Worm (Caenorhabditis elegans) whole organism, L4 larva: ENCODE data around the gene F01G10.10.

Experiments used
- F49E8.2 ChIP-seq: sonication (generic microtip); optimal IDR thresholded peaks from 2 replicates; lab custom pipeline; 2016; ENCODE audit warnings: missing compliant biosample characterization, mild to moderate bottlenecking, missing genetic modification characterization, borderline replicate concordance
- ama-1 ChIP-seq: fragments of 150-350 bp; optimal IDR thresholded peaks from 2 replicates; lab custom pipeline; 2014; ENCODE audit warnings: inconsistent platforms, mixed read lengths
- ceh-82 ChIP-seq: sonication (generic microtip); optimal IDR thresholded peaks from 2 replicates; lab custom pipeline; 2017; ENCODE audit warnings: missing biosample characterization, missing genetic modification characterization
- dmd-6 ChIP-seq: fragments of 200-800 bp; sonication (Bioruptor generic); IDR thresholded peaks from 2 replicates; pipeline ENCODE4 v1.3.6; 2022; ENCODE audit warnings: missing genetic modification reagents, missing genetic modification characterization, missing compliant biosample characterization
- fos-1 ChIP-seq: fragments of 150-350 bp; optimal IDR thresholded peaks from 2 replicates; lab custom pipeline; 2014; ENCODE audit warnings: missing biosample characterization, missing genetic modification characterization
- mep-1 ChIP-seq: fragments of 150-350 bp; sonication (generic microtip); optimal IDR thresholded peaks from 3 replicates; lab custom pipeline; 2014; ENCODE audit warnings: missing biosample characterization, missing genetic modification characterization
- nhr-42 ChIP-seq: fragments of 200-800 bp; sonication (Bioruptor generic); IDR thresholded peaks from 2 replicates; pipeline ENCODE4 v1.3.6; 2022; ENCODE audit warnings: missing genetic modification characterization, missing compliant biosample characterization
- sdz-12 ChIP-seq: fragments of 200-800 bp; sonication (Bioruptor generic); optimal IDR thresholded peaks from 2 replicates; lab custom pipeline; 2018; ENCODE audit warnings: mild to moderate bottlenecking, missing genetic modification characterization, missing compliant biosample characterization
- snpc-4 ChIP-seq: fragments of 150-350 bp; optimal IDR thresholded peaks from 2 replicates; lab custom pipeline; 2014; ENCODE audit warnings: missing biosample characterization, missing genetic modification characterization
- unc-130 ChIP-seq: sonication (generic microtip); optimal IDR thresholded peaks from 2 replicates; lab custom pipeline; 2016; ENCODE audit warnings: missing genetic modification reagents, missing genetic modification characterization, missing compliant biosample characterization
- unc-62 ChIP-seq, 3 experiments: fragments of 150-350 bp in 1 of 3; sonication (generic microtip); optimal IDR thresholded peaks in 2 of 3; peaks in 1 of 3; 1 replicate in 1 of 3; 2 replicates in 2 of 3; lab custom pipeline; 2014 to 2017; ENCODE audit warnings: missing biosample characterization in 3 of 3, missing genetic modification characterization in 3 of 3, missing genetic modification reagents in 3 of 3, missing genotype in 1 of 3
- zip-2 ChIP-seq: fragments of 150-350 bp; optimal IDR thresholded peaks from 2 replicates; lab custom pipeline; 2014; ENCODE audit warnings: missing biosample characterization, missing genetic modification characterization

DNA sequence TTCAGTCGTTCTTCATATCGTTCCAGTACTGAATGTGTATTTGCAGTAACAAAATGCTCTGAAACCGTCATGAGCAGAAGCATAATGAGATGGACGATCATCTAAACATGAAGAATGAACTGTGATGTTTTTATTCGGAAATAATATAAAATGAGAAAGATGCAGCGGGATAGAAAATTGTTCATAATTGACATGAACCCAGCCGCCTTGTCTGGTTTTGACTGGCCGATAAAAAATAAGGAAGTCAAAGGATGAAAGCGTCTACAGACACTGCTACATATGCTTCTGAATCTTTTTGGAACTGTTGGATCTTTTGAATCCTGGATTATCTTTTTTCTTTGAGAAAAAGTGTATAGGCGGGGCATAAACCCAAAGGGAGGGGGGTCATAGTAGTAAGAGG is 13.6 kb downstream of the F01G10.10 start, which contains the start of gene F01G10.9:
- TF ChIP-seq snpc-4 (tag; lab: Kevin White, UChicago) (no peak), fos-1 (tag; lab: Kevin White, UChicago) (no peak), mep-1 (no peak), nhr-42 (GFP tag; lab: Robert Waterston, UW) (no peak), F49E8.2 (no peak), sdz-12 (no peak), dmd-6 (GFP tag; lab: Robert Waterston, UW) (no peak), ceh-82 (tag; lab: Kevin White, UChicago) (no peak), ama-1 (lab: Kevin White, UChicago) (no peak), unc-130 (GFP tag; lab: Kevin White, UChicago) (no peak), unc-62 (GFP tag; optimal IDR thresholded peaks at IDR 0.05 in 1 of 2; lab: Kevin White, UChicago) (no peak), unc-62 (tag; optimal IDR thresholded peaks at IDR 0.05; lab: Kevin White, UChicago) (no peak), zip-2 (tag; lab: Kevin White, UChicago) (no peak)
